Fruit fly (Drosophila melanogaster) Kc167 (cell line): ENCODE measurements around the gene CG11670.

ENCODE experiments used
- Myc ChIP-seq: fragments of >200 bp; optimal IDR thresholded peaks from 2 replicates; lab custom pipeline; 2017; ENCODE audit warnings: missing external identifiers
- Sin3A ChIP-seq: fragments of >200 bp; optimal IDR thresholded peaks from 2 replicates; lab custom pipeline; 2018; ENCODE audit warnings: missing external identifiers
- h ChIP-seq: fragments of >200 bp; optimal IDR thresholded peaks from 3 replicates; lab custom pipeline; 2018; ENCODE audit warnings: missing external identifiers
- insv ChIP-seq: fragments of >200 bp; optimal IDR thresholded peaks from 3 replicates; lab custom pipeline; 2018; ENCODE audit warnings: missing external identifiers
- psq ChIP-seq: fragments of >200 bp; optimal IDR thresholded peaks from 2 replicates; lab custom pipeline; 2017; ENCODE audit warnings: missing external identifiers
- ttk ChIP-seq: sonication (Bioruptor generic); optimal IDR thresholded peaks from 2 replicates; lab custom pipeline; 2017; ENCODE audit warnings: missing external identifiers

The CG11670 gene

DNA sequence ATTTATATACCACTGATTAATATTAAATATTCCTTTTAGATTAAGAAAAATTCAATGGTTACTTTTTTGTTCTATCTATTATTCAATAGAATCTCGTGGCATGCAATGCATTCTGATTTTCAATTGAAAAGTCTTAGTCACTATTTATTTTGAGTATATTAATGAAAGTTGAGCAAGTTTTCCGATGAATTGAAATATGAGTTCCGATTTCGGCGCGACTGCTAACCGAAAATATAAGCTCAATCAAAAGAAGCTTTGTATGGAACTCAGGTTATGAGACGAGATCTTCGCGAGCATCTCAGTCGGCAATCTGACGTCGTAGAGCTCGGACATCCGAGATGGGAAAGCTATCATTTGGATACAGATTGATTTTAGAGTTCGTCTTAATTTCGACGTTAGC, 3.8 kb upstream of the CG11670 start, which contains the start of gene CG11668:
Gene CG11668 (plus strand): TSS at position 301 of the 400 bp plus-strand sequence.
- no peak for TF ChIP-seq ttk (lab: Kevin White, UChicago)
- TF ChIP-seq h: no peak
- TF ChIP-seq Sin3A (lab: Kevin White, UChicago): no peak
- TF ChIP-seq Myc (lab: Kevin White, UChicago): no peak
- no peak for TF ChIP-seq insv (lab: Kevin White, UChicago)
- TF ChIP-seq psq (lab: Kevin White, UChicago): no peak

- TF ChIP-seq psq (lab: Kevin White, UChicago): no peak
- no peak for TF ChIP-seq insv (lab: Kevin White, UChicago)
- TF ChIP-seq Sin3A (lab: Kevin White, UChicago): no peak
Observed at dm6 chr3R:13039037-13039583, 2.7 kb upstream of the CG11670 start.

dm6 chr3R:13042258-13043032, 595 bp downstream of the CG11670 start, which contains the start of gene snk:
TSS of gene snk (minus strand) at chr3R:13042770.
- no peak for TF ChIP-seq insv (lab: Kevin White, UChicago)
- TF ChIP-seq h: no peak
- TF ChIP-seq Sin3A (lab: Kevin White, UChicago): no peak
- TF ChIP-seq Myc (lab: Kevin White, UChicago): no peak
- no peak for TF ChIP-seq ttk (lab: Kevin White, UChicago)

DNA sequence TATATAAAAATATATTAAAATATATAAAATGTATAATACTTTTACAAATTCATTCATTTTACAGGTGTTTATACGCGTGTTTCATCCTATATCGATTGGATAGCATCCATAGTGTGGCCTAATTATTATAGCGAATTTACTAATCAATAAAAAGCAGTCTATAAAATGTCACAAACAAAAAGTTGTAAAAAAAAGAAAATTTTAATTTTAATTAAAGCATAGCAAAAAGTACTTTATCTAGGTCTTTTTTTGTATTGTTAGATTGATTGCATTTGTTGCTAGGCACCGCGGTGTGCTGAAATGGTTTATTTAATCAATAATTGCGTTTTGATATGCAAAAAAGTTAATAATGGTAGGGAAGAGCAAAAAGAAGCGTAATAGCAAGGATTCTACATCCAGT, 2.0 kb downstream of the CG11670 start, which contains the start of gene CG45122:
Gene CG45122 (plus strand): TSS at position 301 of the 400 bp plus-strand sequence.
- TF ChIP-seq ttk (lab: Kevin White, UChicago) (no peak), h (no peak), insv (lab: Kevin White, UChicago) (no peak), Sin3A (lab: Kevin White, UChicago) (no peak), psq (lab: Kevin White, UChicago) (no peak), Myc (lab: Kevin White, UChicago) (no peak)

- no peak for TF ChIP-seq psq (lab: Kevin White, UChicago)
- TF ChIP-seq insv (lab: Kevin White, UChicago): no peak
- no peak for TF ChIP-seq Myc (lab: Kevin White, UChicago)
- no peak for TF ChIP-seq h
- no peak for TF ChIP-seq Sin3A (lab: Kevin White, UChicago)
- no peak for TF ChIP-seq ttk (lab: Kevin White, UChicago)
Observed at dm6 chr3R:13044459-13044858, 2.6 kb downstream of the CG11670 start, which contains the start of gene Hsc70-2. TSS of gene Hsc70-2 (plus strand) at chr3R:13044759.

DNA sequence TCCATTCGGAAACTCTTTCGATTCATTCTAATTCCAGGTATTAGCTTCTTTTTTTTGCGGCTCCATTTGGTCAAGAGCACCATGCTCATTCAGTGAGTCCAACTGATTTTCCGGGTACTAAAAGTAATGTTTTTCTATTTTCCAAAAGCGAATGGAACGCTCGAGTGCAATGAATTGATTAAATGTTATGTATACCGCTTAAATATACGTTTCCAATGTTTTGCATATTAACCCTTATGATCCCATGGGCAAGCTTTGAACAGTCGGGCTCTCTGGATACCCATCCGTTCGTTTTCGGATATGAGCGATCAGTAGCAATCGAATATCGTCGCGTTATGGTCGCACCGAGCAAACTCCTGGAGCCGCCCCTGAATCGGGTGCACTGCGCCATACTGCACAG, 5.6 kb downstream of the CG11670 start, which contains the start of gene CG31157:
Gene CG31157 (plus strand): TSS at position 301 of the 400 bp plus-strand sequence.
- TF ChIP-seq psq (lab: Kevin White, UChicago): no peak
- no peak for TF ChIP-seq h
- TF ChIP-seq ttk (lab: Kevin White, UChicago): no peak
- TF ChIP-seq Sin3A (lab: Kevin White, UChicago): no peak

dm6 chr3R:13051298-13051723, 9.5 kb downstream of the CG11670 start, which contains the start of gene CG7966:
TSS of gene CG7966 (minus strand) at chr3R:13051453.
- TF ChIP-seq insv (lab: Kevin White, UChicago) (no peak), ttk (lab: Kevin White, UChicago) (no peak), h (no peak), Sin3A (lab: Kevin White, UChicago) (no peak), Myc (lab: Kevin White, UChicago) (no peak), psq (lab: Kevin White, UChicago) (no peak)

DNA sequence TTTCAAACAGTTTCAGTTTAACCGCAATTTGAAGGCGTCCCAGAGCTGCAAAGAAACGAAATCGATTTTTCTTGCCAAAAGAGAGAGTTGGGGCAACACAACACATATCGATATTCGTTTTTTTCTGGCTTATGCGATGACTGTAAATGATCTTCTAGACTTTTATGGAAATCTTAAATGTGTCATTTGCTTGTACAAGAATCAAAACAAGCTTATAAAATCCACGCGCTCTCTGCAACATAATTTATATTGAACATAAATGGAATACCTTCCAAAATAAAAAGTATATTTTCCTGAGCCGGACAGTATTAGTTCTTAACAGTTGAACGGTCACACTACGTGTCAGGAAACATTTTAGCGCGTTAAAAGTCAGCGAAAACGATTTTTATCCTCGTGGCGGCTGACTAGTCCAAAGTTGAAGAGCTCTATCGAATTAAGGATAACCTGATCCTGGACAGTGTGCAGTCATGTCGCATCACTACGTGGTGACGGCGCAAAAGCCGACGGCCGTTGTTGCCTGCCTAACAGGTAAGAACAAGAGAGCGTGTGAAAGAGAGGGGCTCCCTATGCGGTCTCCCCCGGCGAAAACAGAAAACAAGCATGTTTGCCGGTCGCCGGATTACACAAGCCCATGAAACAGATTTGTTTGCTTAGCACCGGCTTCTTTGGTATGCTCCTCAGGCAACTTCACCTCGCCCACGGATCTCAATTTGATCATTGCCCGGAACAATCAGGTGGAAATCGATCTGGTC, 10.3 kb downstream of the CG11670 start, which contains the start of gene pic:
Gene pic (plus strand): TSS at position 304 of the 752 bp plus-strand sequence.
- TF ChIP-seq h: no peak
- TF ChIP-seq insv (lab: Kevin White, UChicago): no peak
- TF ChIP-seq psq (lab: Kevin White, UChicago): no peak
- no peak for TF ChIP-seq Sin3A (lab: Kevin White, UChicago)
- no peak for TF ChIP-seq ttk (lab: Kevin White, UChicago)
- no peak for TF ChIP-seq Myc (lab: Kevin White, UChicago)

DNA sequence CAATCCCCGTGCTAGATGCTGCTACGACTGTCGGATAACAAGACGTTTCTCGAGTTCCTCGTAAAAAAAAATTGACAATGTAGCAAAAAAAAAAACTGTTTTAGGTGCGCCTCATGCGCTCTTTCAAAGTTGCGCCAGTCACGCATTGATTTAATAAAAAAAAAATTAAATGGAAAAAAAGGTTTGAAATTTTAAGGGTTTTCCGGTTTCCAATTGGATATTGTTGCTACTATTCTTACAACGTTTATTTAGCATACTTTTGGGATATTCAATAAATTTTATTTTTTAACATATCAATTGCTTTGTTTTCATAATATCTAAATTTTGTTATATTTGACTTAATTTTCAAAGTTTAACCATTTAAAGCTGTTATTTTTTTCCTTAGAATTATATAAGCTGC, 14.7 kb downstream of the CG11670 start:
- TF ChIP-seq ttk (lab: Kevin White, UChicago): no peak
- TF ChIP-seq insv (lab: Kevin White, UChicago): no peak
- TF ChIP-seq Myc (lab: Kevin White, UChicago): no peak
- no peak for TF ChIP-seq Sin3A (lab: Kevin White, UChicago)
- no peak for TF ChIP-seq h
- TF ChIP-seq psq (lab: Kevin White, UChicago): no peak

- TF ChIP-seq ttk (lab: Kevin White, UChicago) (no peak), Sin3A (lab: Kevin White, UChicago) (no peak)
Observed at dm6 chr3R:13057121-13057805, 15.4 kb downstream of the CG11670 start, which contains the start of gene sim. TSS of gene sim (plus strand) at chr3R:13057755.
